Fruit fly (Drosophila melanogaster) whole organism, prepupa: Measurements from ENCODE around the gene CG6661.

Source experiments
- CG10631 ChIP-seq: fragments of 200-800 bp; sonication (Bioruptor generic); optimal IDR thresholded peaks from 2 replicates; lab custom pipeline; 2016; ENCODE audit warnings: missing biosample characterization, missing genetic modification characterization
- CG10669 ChIP-seq: fragments of 200-800 bp; sonication (Bioruptor generic); optimal IDR thresholded peaks from 3 replicates; lab custom pipeline; 2018; ENCODE audit warnings: missing biosample characterization, mild to moderate bottlenecking, missing genetic modification characterization, moderate library complexity
- CG11294 ChIP-seq: fragments of 200-800 bp; sonication (Bioruptor generic); IDR thresholded peaks from 2 replicates; pipeline ENCODE4 v1.3.6; 2022; ENCODE audit warnings: missing biosample characterization, missing genetic modification characterization
- CG11762 ChIP-seq: fragments of 200-800 bp; sonication (Bioruptor generic); optimal IDR thresholded peaks from 3 replicates; lab custom pipeline; 2016; ENCODE audit warnings: missing biosample characterization, missing genetic modification characterization; ENCODE audit not compliant: insufficient read depth
- CG15336 ChIP-seq: fragments of 200-800 bp; sonication (Bioruptor generic); IDR thresholded peaks from 2 replicates; pipeline ENCODE4 v1.3.6; 2022; ENCODE audit warnings: missing biosample characterization, missing genetic modification characterization
- CG1621 ChIP-seq: fragments of 200-800 bp; sonication (Bioruptor generic); optimal IDR thresholded peaks from 3 replicates; lab custom pipeline; 2018; ENCODE audit warnings: missing biosample characterization, mild to moderate bottlenecking, missing genetic modification characterization
- CG16779 ChIP-seq: fragments of 200-800 bp; sonication (Bioruptor generic); optimal IDR thresholded peaks from 3 replicates; lab custom pipeline; 2017; ENCODE audit warnings: missing biosample characterization, mild to moderate bottlenecking, missing genetic modification characterization
- CG3032 ChIP-seq: fragments of 200-800 bp; optimal IDR thresholded peaks from 2 replicates; lab custom pipeline; 2019; ENCODE audit warnings: missing biosample characterization, mild to moderate bottlenecking, missing genetic modification characterization, moderate library complexity
- CG31627 ChIP-seq: fragments of 200-800 bp; sonication (Bioruptor generic); optimal IDR thresholded peaks from 3 replicates; lab custom pipeline; 2016; ENCODE audit warnings: missing biosample characterization, missing genetic modification characterization
- CG32006 ChIP-seq: fragments of 200-800 bp; sonication (Bioruptor generic); optimal IDR thresholded peaks from 3 replicates; lab custom pipeline; 2017; ENCODE audit warnings: missing biosample characterization, mild to moderate bottlenecking, missing genetic modification characterization
- CG34406 ChIP-seq: fragments of 200-800 bp; sonication (Bioruptor generic); optimal IDR thresholded peaks from 3 replicates; lab custom pipeline; 2016; ENCODE audit warnings: missing biosample characterization, missing genetic modification characterization
- CG3919 ChIP-seq: fragments of 200-800 bp; sonication (Bioruptor generic); optimal IDR thresholded peaks from 3 replicates; lab custom pipeline; 2016; ENCODE audit warnings: missing biosample characterization, missing genetic modification characterization
- CG6163 ChIP-seq: fragments of 200-800 bp; sonication (Bioruptor generic); IDR thresholded peaks from 3 replicates; pipeline ENCODE4 v1.3.6; 2022; ENCODE audit warnings: missing biosample characterization, missing genetic modification characterization
- CG6792 ChIP-seq: fragments of 200-800 bp; sonication (Bioruptor generic); optimal IDR thresholded peaks from 3 replicates; lab custom pipeline; 2016; ENCODE audit warnings: missing biosample characterization, missing genetic modification characterization
- CG7368 ChIP-seq: fragments of 200-800 bp; sonication (Bioruptor generic); optimal IDR thresholded peaks from 3 replicates; lab custom pipeline; 2016; ENCODE audit warnings: missing biosample characterization, missing genetic modification characterization
- CG8319 ChIP-seq: fragments of 200-800 bp; sonication (Bioruptor generic); optimal IDR thresholded peaks from 3 replicates; lab custom pipeline; 2016; ENCODE audit warnings: missing biosample characterization, missing genetic modification characterization
- CG8632 ChIP-seq: fragments of 200-800 bp; sonication (Bioruptor generic); optimal IDR thresholded peaks from 3 replicates; lab custom pipeline; 2016; ENCODE audit warnings: missing biosample characterization, missing genetic modification characterization
- Eip78C ChIP-seq: fragments of 200-800 bp; sonication (Bioruptor generic); peaks from one replicate; lab custom pipeline; 2016; ENCODE audit warnings: missing biosample characterization, missing genetic modification characterization
- Eip93F ChIP-seq: fragments of 200-800 bp; sonication (Bioruptor generic); optimal IDR thresholded peaks from 2 replicates; lab custom pipeline; 2016; ENCODE audit warnings: missing biosample characterization, mild to moderate bottlenecking, missing genetic modification characterization
- Ets21C ChIP-seq: fragments of 200-800 bp; sonication (Bioruptor generic); optimal IDR thresholded peaks from 3 replicates; lab custom pipeline; 2016; ENCODE audit warnings: missing biosample characterization, missing genetic modification characterization
- Ets96B ChIP-seq: fragments of 200-800 bp; optimal IDR thresholded peaks from 2 replicates; lab custom pipeline; 2019; ENCODE audit warnings: missing biosample characterization, mild to moderate bottlenecking, missing genetic modification characterization, moderate library complexity
- Gug ChIP-seq: fragments of 200-800 bp; sonication (Bioruptor generic); IDR thresholded peaks from 2 replicates; pipeline ENCODE4 v1.3.6; 2022; ENCODE audit warnings: missing biosample characterization, missing genetic modification characterization
- Hr38 ChIP-seq: sonication (Bioruptor generic); optimal IDR thresholded peaks from 2 replicates; lab custom pipeline; 2016; ENCODE audit warnings: missing biosample characterization, missing genetic modification characterization
- Hr39 ChIP-seq: fragments of 200-800 bp; sonication (Bioruptor generic); optimal IDR thresholded peaks from 2 replicates; lab custom pipeline; 2016; ENCODE audit warnings: missing biosample characterization, missing genetic modification characterization
- Hr4 ChIP-seq: fragments of 200-800 bp; sonication (Bioruptor generic); optimal IDR thresholded peaks from 3 replicates; lab custom pipeline; 2016; ENCODE audit warnings: missing biosample characterization, missing genetic modification characterization
- Lpt ChIP-seq: fragments of 200-800 bp; sonication (Bioruptor generic); optimal IDR thresholded peaks from 3 replicates; lab custom pipeline; 2016; ENCODE audit warnings: missing biosample characterization, missing genetic modification characterization
- Met ChIP-seq: fragments of 200-800 bp; sonication (Bioruptor generic); optimal IDR thresholded peaks from 3 replicates; lab custom pipeline; 2016; ENCODE audit warnings: missing biosample characterization, missing genetic modification characterization
- OdsH ChIP-seq: fragments of 200-800 bp; sonication (Bioruptor generic); optimal IDR thresholded peaks from 3 replicates; lab custom pipeline; 2016; ENCODE audit warnings: missing biosample characterization, missing genetic modification characterization
- Smox ChIP-seq: fragments of 200-800 bp; sonication (Bioruptor generic); optimal IDR thresholded peaks from 3 replicates; lab custom pipeline; 2016; ENCODE audit warnings: missing biosample characterization, missing genetic modification characterization
- Sox102F ChIP-seq: fragments of 200-800 bp; sonication (Bioruptor generic); optimal IDR thresholded peaks from 2 replicates; lab custom pipeline; 2016; ENCODE audit warnings: missing biosample characterization, mild to moderate bottlenecking, missing genetic modification characterization
- Sox14 ChIP-seq: fragments of 200-800 bp; sonication (Bioruptor generic); optimal IDR thresholded peaks from 3 replicates; lab custom pipeline; 2016; ENCODE audit warnings: missing biosample characterization, missing genetic modification characterization
- Sox15 ChIP-seq: fragments of 200-800 bp; sonication (Bioruptor generic); optimal IDR thresholded peaks from 3 replicates; lab custom pipeline; 2016; ENCODE audit warnings: missing biosample characterization, missing genetic modification characterization
- achi ChIP-seq: fragments of 200-800 bp; sonication (Bioruptor generic); optimal IDR thresholded peaks from 3 replicates; lab custom pipeline; 2016; ENCODE audit warnings: missing biosample characterization, missing genetic modification characterization
- cyc ChIP-seq: fragments of 200-800 bp; sonication (Bioruptor generic); optimal IDR thresholded peaks from 3 replicates; lab custom pipeline; 2016; ENCODE audit warnings: missing biosample characterization, missing genetic modification characterization
- dac ChIP-seq: fragments of 200-800 bp; sonication (Bioruptor generic); optimal IDR thresholded peaks from 2 replicates; lab custom pipeline; 2017; ENCODE audit warnings: missing biosample characterization, mild to moderate bottlenecking, missing genetic modification characterization
- eg ChIP-seq: fragments of 200-800 bp; sonication (Bioruptor generic); IDR thresholded peaks from 3 replicates; pipeline ENCODE4 v1.3.6; 2022; ENCODE audit warnings: missing biosample characterization, missing genetic modification characterization
- esn ChIP-seq: fragments of 200-800 bp; sonication (Bioruptor generic); optimal IDR thresholded peaks from 2 replicates; lab custom pipeline; 2016; ENCODE audit warnings: missing biosample characterization, mild to moderate bottlenecking, missing genetic modification characterization, moderate library complexity
- fd59A ChIP-seq: fragments of 200-800 bp; sonication (Bioruptor generic); optimal IDR thresholded peaks from 2 replicates; lab custom pipeline; 2017; ENCODE audit warnings: missing biosample characterization, mild to moderate bottlenecking, missing genetic modification characterization, missing genetic modification reagents
- fkh ChIP-seq: fragments of 200-800 bp; sonication (Bioruptor generic); optimal IDR thresholded peaks from 3 replicates; lab custom pipeline; 2017; ENCODE audit warnings: missing biosample characterization, mild to moderate bottlenecking, missing genetic modification characterization, moderate library complexity
- lz ChIP-seq: fragments of 200-800 bp; sonication (Bioruptor generic); optimal IDR thresholded peaks from 3 replicates; lab custom pipeline; 2016; ENCODE audit warnings: missing biosample characterization, missing genetic modification characterization
- net ChIP-seq: fragments of 200-800 bp; sonication (Bioruptor generic); optimal IDR thresholded peaks from 3 replicates; lab custom pipeline; 2016; ENCODE audit warnings: missing biosample characterization, missing genetic modification characterization
- salr ChIP-seq, 2 experiments: fragments of 200-800 bp; sonication (Bioruptor generic); optimal IDR thresholded peaks; 3 replicates each; lab custom pipeline; 2016 to 2018; ENCODE audit warnings: missing biosample characterization in 2 of 2, missing genetic modification characterization in 2 of 2, mild to moderate bottlenecking in 1 of 2
- spab ChIP-seq: fragments of 200-800 bp; sonication (Bioruptor generic); optimal IDR thresholded peaks from 2 replicates; lab custom pipeline; 2017; ENCODE audit warnings: missing biosample characterization, mild to moderate bottlenecking, missing genetic modification characterization, missing genetic modification reagents
- ss ChIP-seq, 2 experiments: fragments of 200-800 bp; sonication (Bioruptor generic); optimal IDR thresholded peaks; 2 replicates in 1 of 2; 3 replicates in 1 of 2; lab custom pipeline; 2017 to 2018; ENCODE audit warnings: mild to moderate bottlenecking in 2 of 2, missing biosample characterization in 2 of 2, missing genetic modification characterization in 2 of 2, moderate library complexity in 1 of 2
- topi ChIP-seq: fragments of 200-800 bp; sonication (Bioruptor generic); optimal IDR thresholded peaks from 3 replicates; lab custom pipeline; 2016; ENCODE audit warnings: missing biosample characterization, missing genetic modification characterization
- vri ChIP-seq: fragments of 200-800 bp; sonication (Bioruptor generic); optimal IDR thresholded peaks from 3 replicates; lab custom pipeline; 2016; ENCODE audit warnings: missing biosample characterization, mild to moderate bottlenecking, missing genetic modification characterization

CG6661 gene

DNA sequence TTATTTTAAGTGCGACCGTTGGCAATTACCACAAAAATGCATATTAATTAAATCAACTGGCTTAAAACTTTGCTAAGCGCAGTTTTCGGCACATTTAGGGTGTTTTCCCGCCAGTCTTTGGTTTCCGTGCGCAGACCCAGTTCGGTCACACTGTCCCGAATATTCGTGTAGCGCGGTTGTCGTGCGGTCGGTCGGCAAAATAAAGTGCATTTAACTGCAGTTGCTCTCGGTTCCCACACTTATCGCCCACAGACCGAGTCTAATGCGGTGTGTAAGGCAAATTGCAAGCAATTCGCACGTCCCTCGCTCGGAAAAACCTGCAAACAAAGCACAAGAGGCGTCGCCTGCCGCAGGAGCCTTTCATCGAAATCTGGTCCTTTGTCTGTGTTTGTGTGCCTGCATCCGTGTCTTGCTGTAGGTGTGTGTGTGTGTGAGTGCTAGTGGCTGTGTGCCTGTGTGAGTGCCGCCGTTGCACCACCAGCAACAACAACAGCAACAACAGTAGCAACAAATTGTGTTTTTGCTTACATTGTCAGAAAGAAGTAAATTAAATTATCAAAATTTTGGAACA is 18.6 kb downstream of the CG6661 start, which contains the start of the genes CG13484 and Frl (continued):
- TF ChIP-seq dac (GFP tag; lab: Kevin White, UChicago), result no peak
- TF ChIP-seq CG3919 (GFP tag; lab: Kevin White, UChicago), result peak; percentile 45
- TF ChIP-seq lz, result peak; percentile 2
- TF ChIP-seq Hr38, result no peak
- peak; percentile 14 for TF ChIP-seq Ets96B
- TF ChIP-seq Met (GFP tag; lab: Kevin White, UChicago), result no peak
- TF ChIP-seq net, result no peak
- no peak for TF ChIP-seq CG31627 (GFP tag; lab: Kevin White, UChicago)
- peak; percentile 47 for TF ChIP-seq topi
- no peak for TF ChIP-seq CG11294 (GFP tag; lab: Robert Waterston, UW)
- peak; percentile 43 for TF ChIP-seq CG16779 (tag; lab: Kevin White, UChicago)
- TF ChIP-seq CG32006, result peak; percentile 10
- TF ChIP-seq Sox15 (GFP tag; lab: Kevin White, UChicago), result no peak
- no peak for TF ChIP-seq Ets21C (GFP tag; lab: Kevin White, UChicago)
- TF ChIP-seq Hr4 (GFP tag; lab: Kevin White, UChicago), result no peak
- no peak for TF ChIP-seq CG7368

DNA sequence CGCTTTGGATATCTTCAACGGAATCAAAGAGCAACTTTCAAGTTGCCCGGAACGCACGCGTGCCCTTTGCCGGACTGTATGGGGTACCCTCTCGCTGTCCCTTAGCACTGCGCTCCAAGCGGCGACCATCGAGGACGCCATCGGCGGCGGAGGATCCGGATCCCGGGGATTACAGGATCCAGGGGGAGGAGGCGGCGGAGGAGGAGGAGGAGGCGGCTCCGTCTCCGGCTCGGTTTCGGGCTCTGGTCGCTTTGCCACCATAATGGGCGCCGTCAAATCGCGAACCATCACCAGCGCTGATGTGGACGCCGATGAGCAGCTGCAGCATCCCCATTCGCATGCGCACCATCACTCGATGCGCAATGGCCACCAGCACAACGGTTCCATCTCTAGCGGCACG is 19.2 kb downstream of the CG6661 start:
- no peak for TF ChIP-seq CG7368
- no peak for TF ChIP-seq CG6163
- TF ChIP-seq cyc, result no peak
- no peak for TF ChIP-seq Met (GFP tag; lab: Kevin White, UChicago)
- TF ChIP-seq CG8319 (GFP tag; lab: Kevin White, UChicago), result no peak
- TF ChIP-seq Lpt (GFP tag; lab: Kevin White, UChicago), result no peak
- no peak for TF ChIP-seq CG10669
- no peak for TF ChIP-seq fd59A (GFP tag; lab: Kevin White, UChicago)
- no peak for TF ChIP-seq Sox102F
- no peak for TF ChIP-seq Eip78C
- TF ChIP-seq CG3919 (GFP tag; lab: Kevin White, UChicago), result no peak
- no peak for TF ChIP-seq CG32006
- no peak for TF ChIP-seq esn (GFP tag; lab: Kevin White, UChicago)
- TF ChIP-seq ss (GFP tag; optimal IDR thresholded peaks at IDR 0.05; lab: Kevin White, UChicago), result no peak
- no peak for TF ChIP-seq fkh (GFP tag; lab: Kevin White, UChicago)
- TF ChIP-seq net, result no peak
- TF ChIP-seq Ets96B, result no peak

DNA sequence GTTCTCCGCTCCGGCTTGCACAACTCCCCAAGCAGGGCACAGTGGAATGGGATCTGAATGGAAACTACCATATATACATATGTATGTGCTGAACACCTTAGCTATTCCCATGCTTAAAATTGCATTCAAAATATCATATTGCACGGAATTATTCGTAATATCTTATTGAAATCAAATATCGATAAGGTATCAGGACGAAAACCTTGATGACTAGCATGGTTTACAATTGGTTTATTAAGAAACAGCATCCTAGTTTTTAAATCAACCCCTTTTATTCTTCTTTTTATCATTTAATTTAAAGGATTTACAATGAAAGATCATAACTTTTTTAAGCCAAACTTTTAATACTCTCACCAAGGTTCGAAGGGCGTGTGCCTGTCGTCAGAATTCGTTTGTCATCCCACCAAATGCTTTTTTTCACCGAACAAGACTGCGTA is 20.7 kb downstream of the CG6661 start:
- no peak for TF ChIP-seq CG15336
- peak; percentile 72 for TF ChIP-seq Sox14 (GFP tag; lab: Kevin White, UChicago)
- peak; percentile 30 for TF ChIP-seq CG3032 (tag; lab: Kevin White, UChicago)
- TF ChIP-seq fd59A (GFP tag; lab: Kevin White, UChicago), result no peak
- peak; percentile 47 for TF ChIP-seq OdsH (GFP tag; lab: Kevin White, UChicago)
- peak; percentile 14 for TF ChIP-seq Ets96B
- TF ChIP-seq achi (GFP tag; lab: Kevin White, UChicago), result peak; percentile 55
- no peak for TF ChIP-seq Eip93F (GFP tag; lab: Kevin White, UChicago)
- TF ChIP-seq Met (GFP tag; lab: Kevin White, UChicago), result peak; percentile 76
- no peak for TF ChIP-seq eg (GFP tag; lab: Robert Waterston, UW)
- peak; percentile 72 for TF ChIP-seq Hr39 (GFP tag; lab: Kevin White, UChicago)
- TF ChIP-seq salr (GFP tag; optimal IDR thresholded peaks at IDR 0.05; lab: Kevin White, UChicago), result no peak
- peak in 1 of 2 experiments; percentile 10 for TF ChIP-seq ss (GFP tag; optimal IDR thresholded peaks at IDR 0.05; lab: Kevin White, UChicago)
- no peak for TF ChIP-seq dac (GFP tag; lab: Kevin White, UChicago)
- peak; percentile 4 for TF ChIP-seq CG7368
- peak; percentile 51 for TF ChIP-seq CG34406
- TF ChIP-seq CG8319 (GFP tag; lab: Kevin White, UChicago), result peak; percentile 15
- TF ChIP-seq CG6792 (GFP tag; lab: Kevin White, UChicago), result peak; percentile 53
- no peak for TF ChIP-seq CG6163
- TF ChIP-seq CG11762 (GFP tag; lab: Kevin White, UChicago), result peak; percentile 8
- no peak for TF ChIP-seq CG10669
- no peak for TF ChIP-seq CG1621
- no peak for TF ChIP-seq CG16779 (tag; lab: Kevin White, UChicago)
- TF ChIP-seq Smox (GFP tag; lab: Kevin White, UChicago), result peak; percentile 64
- peak; percentile 77 for TF ChIP-seq esn (GFP tag; lab: Kevin White, UChicago)
- TF ChIP-seq Gug (GFP tag; lab: Robert Waterston, UW), result no peak
- peak; percentile 77 for TF ChIP-seq CG31627 (GFP tag; lab: Kevin White, UChicago)
- peak; percentile 18 for TF ChIP-seq CG10631
- no peak for TF ChIP-seq spab (GFP tag; lab: Kevin White, UChicago)
- peak; percentile 52 for TF ChIP-seq CG32006
- peak; percentile 27 for TF ChIP-seq vri
- TF ChIP-seq CG8632 (GFP tag; lab: Kevin White, UChicago), result peak; percentile 52
- peak; percentile 69 for TF ChIP-seq lz
